Worm (Caenorhabditis elegans) whole organism, mixed stage, embryonic: ENCODE results near the gene srt-56.

Experiments used
- blmp-1 ChIP-seq: fragments of 150-350 bp; optimal IDR thresholded peaks from 2 replicates; lab custom pipeline; 2014; ENCODE audit warnings: missing biosample characterization, missing genetic modification characterization
- drap-1 ChIP-seq: fragments of 200-800 bp; sonication (Bioruptor generic); optimal IDR thresholded peaks from 3 replicates; lab custom pipeline; 2018; ENCODE audit warnings: mild to moderate bottlenecking, missing genetic modification characterization, missing compliant biosample characterization
- lin-32 ChIP-seq: fragments of 200-800 bp; sonication (Bioruptor generic); optimal IDR thresholded peaks from 2 replicates; lab custom pipeline; 2018; ENCODE audit warnings: mild to moderate bottlenecking, missing genetic modification characterization, missing compliant biosample characterization
- nhr-237 ChIP-seq: fragments of 150-350 bp; optimal IDR thresholded peaks from 2 replicates; lab custom pipeline; 2014; ENCODE audit warnings: missing biosample characterization, missing genetic modification characterization
- nhr-76 ChIP-seq: sonication (generic microtip); optimal IDR thresholded peaks from 2 replicates; lab custom pipeline; 2017; ENCODE audit warnings: missing biosample characterization, missing genetic modification characterization
- sem-2 ChIP-seq: fragments of 200-800 bp; sonication (Bioruptor generic); optimal IDR thresholded peaks from 2 replicates; lab custom pipeline; 2018; ENCODE audit warnings: mild to moderate bottlenecking, missing genetic modification characterization, missing compliant biosample characterization

ce11 chrV:3141190-3141589, 19.5 kb upstream of the srt-56 start, which contains the start of gene srab-9:
- no peak for TF ChIP-seq nhr-76 (tag; lab: Kevin White, UChicago)
- no peak for TF ChIP-seq blmp-1
- no peak for TF ChIP-seq nhr-237 (tag; lab: Kevin White, UChicago)
- no peak for TF ChIP-seq sem-2 (GFP tag; lab: Kevin White, UChicago)
- TF ChIP-seq lin-32 (GFP tag; lab: Kevin White, UChicago), result no peak
- TF ChIP-seq drap-1 (GFP tag; lab: Kevin White, UChicago), result no peak
